Worm (Caenorhabditis elegans) whole organism, mixed stage, embryonic: ENCODE measurements around the gene T07A9.14.
A peak's percentile ranks its signal among the peaks of the same experiment; 100 is the strongest.

ENCODE experiments used
- M03D4.4 ChIP-seq: sonication (generic microtip); optimal IDR thresholded peaks from 2 replicates; lab custom pipeline; 2017; ENCODE audit warnings: mild to moderate bottlenecking, missing genetic modification characterization, missing compliant biosample characterization
- bed-3 ChIP-seq: fragments of 200-800 bp; sonication (Bioruptor generic); optimal IDR thresholded peaks from 3 replicates; lab custom pipeline; 2018; ENCODE audit warnings: mild to moderate bottlenecking, missing genetic modification characterization, moderate library complexity, missing compliant biosample characterization
- blmp-1 ChIP-seq: fragments of 150-350 bp; optimal IDR thresholded peaks from 2 replicates; lab custom pipeline; 2014; ENCODE audit warnings: missing biosample characterization, missing genetic modification characterization
- ceh-39 ChIP-seq: fragments of 150-350 bp; optimal IDR thresholded peaks from 2 replicates; lab custom pipeline; 2014; ENCODE audit warnings: missing biosample characterization, missing genetic modification characterization
- ceh-83 ChIP-seq: fragments of 200-800 bp; sonication (Bioruptor generic); optimal IDR thresholded peaks from 2 replicates; lab custom pipeline; 2018; ENCODE audit warnings: mild to moderate bottlenecking, missing genetic modification characterization, missing compliant biosample characterization
- cnd-1 ChIP-seq: fragments of 200-800 bp; sonication (Bioruptor generic); optimal IDR thresholded peaks from 2 replicates; lab custom pipeline; 2018; ENCODE audit warnings: mild to moderate bottlenecking, missing genetic modification characterization, missing compliant biosample characterization
- elt-1 ChIP-seq: sonication (generic microtip); optimal IDR thresholded peaks from 2 replicates; lab custom pipeline; 2017; ENCODE audit warnings: missing genetic modification characterization, mild to moderate bottlenecking, missing compliant biosample characterization, antibody characterized with exemption, moderate library complexity, borderline replicate concordance; ENCODE audit not compliant: insufficient read depth
- flh-1 ChIP-seq: fragments of 200-800 bp; sonication (Bioruptor generic); optimal IDR thresholded peaks from 2 replicates; lab custom pipeline; 2018; ENCODE audit warnings: mild to moderate bottlenecking, missing genetic modification characterization, moderate library complexity, missing compliant biosample characterization
- ham-2 ChIP-seq: fragments of 200-800 bp; sonication (Bioruptor generic); optimal IDR thresholded peaks from 2 replicates; lab custom pipeline; 2018; ENCODE audit warnings: mild to moderate bottlenecking, missing genetic modification characterization, missing compliant biosample characterization
- hlh-1 ChIP-seq: fragments of 150-350 bp; optimal IDR thresholded peaks from 2 replicates; lab custom pipeline; 2014; ENCODE audit warnings: missing biosample characterization, missing genetic modification reagents, missing genetic modification characterization
- lin-13 ChIP-seq: fragments of 150-350 bp; optimal IDR thresholded peaks from 2 replicates; lab custom pipeline; 2014; ENCODE audit warnings: missing biosample characterization, missing genetic modification characterization
- lsy-2 ChIP-seq: fragments of 150-350 bp; optimal IDR thresholded peaks from 2 replicates; lab custom pipeline; 2014; ENCODE audit warnings: missing biosample characterization, missing genetic modification characterization
- mep-1 ChIP-seq: fragments of 150-350 bp; optimal IDR thresholded peaks from 2 replicates; lab custom pipeline; 2017; ENCODE audit warnings: missing biosample characterization, missing genetic modification reagents, missing genetic modification characterization, inconsistent platforms
- mls-2 ChIP-seq: sonication (generic microtip); optimal IDR thresholded peaks from 2 replicates; lab custom pipeline; 2016; ENCODE audit warnings: mild to moderate bottlenecking, missing genetic modification characterization, moderate library complexity, missing compliant biosample characterization
- nhr-12 ChIP-seq: fragments of 150-350 bp; optimal IDR thresholded peaks from 2 replicates; lab custom pipeline; 2014; ENCODE audit warnings: missing biosample characterization, missing genetic modification characterization
- nhr-2 ChIP-seq: fragments of 150-350 bp; optimal IDR thresholded peaks from 2 replicates; lab custom pipeline; 2014; ENCODE audit warnings: missing biosample characterization, missing genetic modification characterization
- nhr-237 ChIP-seq: fragments of 150-350 bp; optimal IDR thresholded peaks from 2 replicates; lab custom pipeline; 2014; ENCODE audit warnings: missing biosample characterization, missing genetic modification characterization
- pha-4 ChIP-seq: fragments of 150-350 bp; optimal IDR thresholded peaks from 2 replicates; lab custom pipeline; 2018; ENCODE audit warnings: missing biosample characterization, missing genetic modification reagents, missing genetic modification characterization
- sem-2 ChIP-seq: fragments of 200-800 bp; sonication (Bioruptor generic); optimal IDR thresholded peaks from 2 replicates; lab custom pipeline; 2018; ENCODE audit warnings: mild to moderate bottlenecking, missing genetic modification characterization, missing compliant biosample characterization
- snpc-4 ChIP-seq: fragments of 150-350 bp; optimal IDR thresholded peaks from 2 replicates; lab custom pipeline; 2014; ENCODE audit warnings: missing biosample characterization, missing genetic modification characterization
- sptf-1 ChIP-seq: sonication (generic microtip); optimal IDR thresholded peaks from 2 replicates; lab custom pipeline; 2017; ENCODE audit warnings: mild to moderate bottlenecking, missing genetic modification characterization, moderate library complexity, missing compliant biosample characterization
- tbx-8 ChIP-seq: fragments of 200-800 bp; sonication (Bioruptor generic); optimal IDR thresholded peaks from 2 replicates; lab custom pipeline; 2018; ENCODE audit warnings: mild to moderate bottlenecking, missing genetic modification characterization, moderate library complexity, missing compliant biosample characterization
- unc-120 ChIP-seq: sonication (generic microtip); optimal IDR thresholded peaks from 2 replicates; lab custom pipeline; 2017; ENCODE audit warnings: missing genetic modification characterization, missing compliant biosample characterization; ENCODE audit not compliant: poor library complexity, severe bottlenecking
- unc-39 ChIP-seq: fragments of 150-350 bp; optimal IDR thresholded peaks from 2 replicates; lab custom pipeline; 2014; ENCODE audit warnings: missing biosample characterization, missing genetic modification characterization
- unc-62 ChIP-seq: fragments of 150-350 bp; optimal IDR thresholded peaks from 2 replicates; lab custom pipeline; 2014; ENCODE audit warnings: missing biosample characterization, missing genetic modification reagents, missing genetic modification characterization
- zip-8 ChIP-seq: fragments of 150-350 bp; optimal IDR thresholded peaks from 2 replicates; lab custom pipeline; 2014; ENCODE audit warnings: missing biosample characterization, missing genetic modification characterization

Gene T07A9.14

DNA sequence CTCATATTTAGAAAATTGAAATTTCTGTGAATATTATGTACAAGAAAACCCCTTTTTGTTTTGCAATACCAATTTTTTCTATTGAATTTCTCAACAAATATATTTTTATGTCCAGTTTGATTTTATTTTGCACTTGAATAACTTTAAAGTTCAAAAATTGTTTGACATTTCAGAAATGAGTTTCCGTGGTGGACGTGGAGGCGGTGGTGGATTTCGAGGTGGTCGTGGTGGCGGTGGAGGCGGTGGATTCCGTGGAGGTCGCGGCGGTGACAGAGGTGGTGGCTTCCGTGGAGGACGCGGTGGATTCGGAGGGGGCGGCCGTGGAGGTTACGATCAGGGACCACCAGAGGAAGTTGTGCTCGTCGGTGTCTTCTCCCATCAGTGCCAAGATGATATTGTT lies 39.5 kb downstream of the T07A9.14 start, which contains the start of gene garr-1:
TSS of gene garr-1 (plus strand) at position 174 of the 400 bp plus-strand sequence.
- no peak for TF ChIP-seq ham-2 (GFP tag; lab: Kevin White, UChicago)
- no peak for TF ChIP-seq pha-4 (tag; lab: Kevin White, UChicago)
- TF ChIP-seq bed-3, result no peak
- no peak for TF ChIP-seq nhr-237 (tag; lab: Kevin White, UChicago)
- TF ChIP-seq mep-1 (tag; lab: Kevin White, UChicago), result no peak
- TF ChIP-seq unc-62 (GFP tag; lab: Kevin White, UChicago), result no peak
- TF ChIP-seq flh-1 (GFP tag; lab: Kevin White, UChicago), result no peak
- no peak for TF ChIP-seq lin-13 (tag; lab: Kevin White, UChicago)
- TF ChIP-seq cnd-1 (tag; lab: Kevin White, UChicago), result no peak
- no peak for TF ChIP-seq unc-120
- no peak for TF ChIP-seq zip-8 (tag; lab: Kevin White, UChicago)
- no peak for TF ChIP-seq sem-2 (GFP tag; lab: Kevin White, UChicago)
- TF ChIP-seq tbx-8 (GFP tag; lab: Kevin White, UChicago), result no peak
- no peak for TF ChIP-seq unc-39
- TF ChIP-seq elt-1 (tag; lab: Kevin White, UChicago), result no peak
- TF ChIP-seq sptf-1 (tag; lab: Kevin White, UChicago), result no peak

DNA sequence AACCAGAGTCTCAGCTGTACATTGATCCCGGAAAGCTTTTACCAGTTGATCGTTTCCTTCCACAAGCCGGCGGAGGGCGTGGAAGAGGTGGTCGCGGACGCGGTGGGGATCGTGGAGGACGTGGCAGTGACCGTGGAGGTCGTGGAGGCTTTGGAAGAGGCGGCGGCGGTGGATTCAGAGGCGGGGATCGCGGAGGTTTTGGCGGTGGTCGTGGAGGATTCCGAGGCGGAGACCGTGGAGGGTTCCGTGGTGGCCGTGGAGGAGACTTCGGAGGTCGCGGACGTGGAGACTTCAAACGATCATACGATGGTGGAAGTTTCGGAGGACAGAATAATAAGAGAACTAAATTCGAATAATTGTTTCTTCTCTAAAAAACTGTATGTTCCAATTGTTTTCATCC lies 40.1 kb downstream of the T07A9.14 start:
- TF ChIP-seq hlh-1 (tag; lab: Kevin White, UChicago) (no peak), bed-3 (no peak), unc-120 (no peak), elt-1 (tag; lab: Kevin White, UChicago) (no peak), ham-2 (GFP tag; lab: Kevin White, UChicago) (no peak), ceh-83 (no peak), flh-1 (GFP tag; lab: Kevin White, UChicago) (no peak), cnd-1 (tag; lab: Kevin White, UChicago) (no peak), lin-13 (tag; lab: Kevin White, UChicago) (no peak)

DNA sequence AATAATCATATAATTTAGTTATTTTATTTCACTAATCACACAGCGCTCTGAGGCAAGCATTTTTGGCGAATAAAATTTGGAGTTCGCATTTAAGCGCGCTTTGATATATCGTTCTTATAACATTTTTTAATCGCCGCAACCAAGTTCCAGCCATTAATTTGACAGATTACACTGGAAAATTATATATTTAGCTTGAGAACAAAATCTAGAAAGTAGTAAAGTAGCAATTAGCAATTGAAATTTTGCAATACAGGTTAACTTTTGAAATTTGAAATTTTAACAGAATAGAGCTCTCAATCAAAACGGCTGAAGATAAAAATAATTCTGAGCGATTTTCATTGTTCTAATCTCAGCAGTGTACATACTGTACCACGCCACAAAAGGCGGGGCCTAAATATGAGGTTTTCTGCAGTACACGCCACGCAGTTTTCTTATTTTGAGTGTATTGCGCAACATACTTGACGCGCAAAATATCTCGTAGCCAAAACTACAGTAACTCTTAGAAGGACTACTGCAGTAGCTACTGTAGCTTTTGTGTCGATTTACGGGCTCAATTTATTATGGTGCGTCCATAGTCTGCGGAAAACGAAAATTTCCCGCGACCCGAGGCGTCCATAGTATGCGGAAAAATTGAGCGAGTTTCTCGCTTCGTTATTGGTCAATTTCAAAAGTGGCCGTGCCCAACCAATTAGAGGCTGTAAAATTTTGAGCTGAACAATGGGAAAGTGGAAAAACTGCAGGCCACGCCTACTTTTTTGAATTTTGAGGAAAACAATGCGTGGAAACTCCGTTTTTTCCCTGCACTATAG lies 40.8 kb downstream of the T07A9.14 start:
- TF ChIP-seq zip-8 (tag; lab: Kevin White, UChicago) (peak; percentile 34), mep-1 (tag; lab: Kevin White, UChicago) (no peak), ceh-83 (no peak), nhr-12 (no peak), unc-120 (no peak), M03D4.4 (no peak), lsy-2 (tag; lab: Kevin White, UChicago) (no peak), pha-4 (tag; lab: Kevin White, UChicago) (no peak), ceh-39 (tag; lab: Kevin White, UChicago) (no peak)
- TF ChIP-seq, all 35 proteins: peak for 1

DNA sequence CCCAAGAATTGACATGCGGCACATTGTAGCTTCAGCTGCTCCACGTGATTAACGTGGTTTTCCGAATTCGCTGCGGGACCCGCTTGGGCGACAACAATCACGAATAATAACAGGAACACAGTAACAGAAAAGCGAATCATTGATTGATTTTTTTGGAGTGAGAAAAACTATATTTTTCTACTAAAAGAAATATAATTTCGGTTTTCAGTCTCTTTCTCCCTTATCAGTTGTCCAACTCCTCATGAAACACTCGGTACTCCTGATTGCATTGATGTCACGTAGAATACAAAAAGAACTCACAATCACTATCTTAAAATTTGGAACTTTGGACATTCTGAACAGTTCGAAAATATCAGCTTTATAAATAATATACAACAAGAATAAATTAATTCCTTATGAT lies 42.4 kb downstream of the T07A9.14 start, which contains the start of gene Y66H1A.5:
TSS of gene Y66H1A.5 (minus strand) at position 265 of the 400 bp plus-strand sequence.
- no peak for TF ChIP-seq sem-2 (GFP tag; lab: Kevin White, UChicago)
- no peak for TF ChIP-seq mep-1 (tag; lab: Kevin White, UChicago)
- no peak for TF ChIP-seq tbx-8 (GFP tag; lab: Kevin White, UChicago)
- TF ChIP-seq snpc-4 (tag; lab: Kevin White, UChicago), result no peak
- no peak for TF ChIP-seq pha-4 (tag; lab: Kevin White, UChicago)
- no peak for TF ChIP-seq mls-2 (tag; lab: Kevin White, UChicago)
- TF ChIP-seq blmp-1, result no peak
- no peak for TF ChIP-seq nhr-2 (tag; lab: Kevin White, UChicago)
- TF ChIP-seq, all 35 proteins: peak for 0
